Fruit fly (Drosophila melanogaster) whole organism, adult: ENCODE results near the gene Tap42.

Experiments used
- CG11617 ChIP-seq: fragments of 200-800 bp; sonication (Bioruptor generic); optimal IDR thresholded peaks from 2 replicates; lab custom pipeline; 2017; ENCODE audit warnings: mild to moderate bottlenecking, missing biosample characterization, missing genetic modification reagents, missing genetic modification characterization
- CG12768 ChIP-seq: fragments of 200-800 bp; sonication (Bioruptor generic); optimal IDR thresholded peaks from 2 replicates; lab custom pipeline; 2017; ENCODE audit warnings: missing biosample characterization, missing genetic modification characterization, mild to moderate bottlenecking, moderate library complexity, missing genetic modification reagents
- CG14711 ChIP-seq: fragments of 200-800 bp; sonication (Bioruptor generic); optimal IDR thresholded peaks from 2 replicates; lab custom pipeline; 2018; ENCODE audit warnings: missing biosample characterization, mild to moderate bottlenecking, missing genetic modification characterization, moderate library complexity
- CG1620 ChIP-seq: fragments of 200-800 bp; sonication (Bioruptor generic); optimal IDR thresholded peaks from 2 replicates; lab custom pipeline; 2016; ENCODE audit warnings: missing biosample characterization, missing genetic modification characterization
- CG33017 ChIP-seq: fragments of 200-800 bp; sonication (Bioruptor generic); optimal IDR thresholded peaks from 2 replicates; lab custom pipeline; 2018; ENCODE audit warnings: missing biosample characterization, mild to moderate bottlenecking, missing genetic modification characterization, moderate library complexity
- CG5204 ChIP-seq: fragments of 200-800 bp; sonication (Bioruptor generic); optimal IDR thresholded peaks from 2 replicates; lab custom pipeline; 2016; ENCODE audit warnings: missing biosample characterization, missing genetic modification characterization
- CG7045 ChIP-seq: fragments of 200-800 bp; sonication (Bioruptor generic); optimal IDR thresholded peaks from 2 replicates; lab custom pipeline; 2017; ENCODE audit warnings: missing biosample characterization, mild to moderate bottlenecking, missing genetic modification characterization
- CG7101 ChIP-seq: fragments of 200-800 bp; sonication (Bioruptor generic); optimal IDR thresholded peaks from 2 replicates; lab custom pipeline; 2018; ENCODE audit warnings: missing biosample characterization, mild to moderate bottlenecking, missing genetic modification characterization, moderate library complexity
- Clk ChIP-seq: fragments of 200-800 bp; sonication (Bioruptor generic); optimal IDR thresholded peaks from 2 replicates; lab custom pipeline; 2017; ENCODE audit warnings: missing biosample characterization, missing genetic modification characterization
- Crg-1 ChIP-seq: fragments of 200-800 bp; sonication (Bioruptor generic); optimal IDR thresholded peaks from 2 replicates; lab custom pipeline; 2016; ENCODE audit warnings: missing biosample characterization, missing genetic modification characterization
- Hr96 ChIP-seq: fragments of 200-800 bp; sonication (Bioruptor generic); optimal IDR thresholded peaks from 2 replicates; lab custom pipeline; 2016; ENCODE audit warnings: missing biosample characterization, missing genetic modification characterization
- Mnt ChIP-seq: fragments of 200-800 bp; sonication (Bioruptor generic); optimal IDR thresholded peaks from 2 replicates; lab custom pipeline; 2016; ENCODE audit warnings: missing biosample characterization, mild to moderate bottlenecking, missing genetic modification characterization
- bab1 ChIP-seq: fragments of 200-800 bp; sonication (Bioruptor generic); optimal IDR thresholded peaks from 3 replicates; lab custom pipeline; 2019; ENCODE audit warnings: missing biosample characterization, mild to moderate bottlenecking, missing genetic modification characterization, moderate library complexity
- cic ChIP-seq: fragments of 200-800 bp; sonication (Bioruptor generic); optimal IDR thresholded peaks from 2 replicates; lab custom pipeline; 2017; ENCODE audit warnings: missing biosample characterization, mild to moderate bottlenecking, missing genetic modification characterization, moderate library complexity
- cnc ChIP-seq, 2 experiments: fragments of >200 bp; optimal IDR thresholded peaks; 2 replicates each; lab custom pipeline; 2017
- kay ChIP-seq: fragments of 200-800 bp; sonication (Bioruptor generic); peaks from one replicate; lab custom pipeline; 2016; ENCODE audit warnings: missing biosample characterization, missing genetic modification characterization, borderline replicate concordance
- ovo ChIP-seq: fragments of 200-800 bp; sonication (Bioruptor generic); optimal IDR thresholded peaks from 2 replicates; lab custom pipeline; 2016; ENCODE audit warnings: missing biosample characterization, missing genetic modification characterization
- pad ChIP-seq: fragments of 200-800 bp; sonication (Bioruptor generic); optimal IDR thresholded peaks from 3 replicates; lab custom pipeline; 2017; ENCODE audit warnings: missing biosample characterization, missing genetic modification characterization, mild to moderate bottlenecking, moderate library complexity, missing genetic modification reagents
- tj ChIP-seq: fragments of 200-800 bp; sonication (Bioruptor generic); optimal IDR thresholded peaks from 3 replicates; lab custom pipeline; 2017; ENCODE audit warnings: missing biosample characterization, mild to moderate bottlenecking, missing genetic modification characterization, moderate library complexity
- toe ChIP-seq: fragments of 200-800 bp; sonication (Bioruptor generic); optimal IDR thresholded peaks from 2 replicates; lab custom pipeline; 2016; ENCODE audit warnings: missing biosample characterization, missing genetic modification characterization

Gene Tap42

DNA sequence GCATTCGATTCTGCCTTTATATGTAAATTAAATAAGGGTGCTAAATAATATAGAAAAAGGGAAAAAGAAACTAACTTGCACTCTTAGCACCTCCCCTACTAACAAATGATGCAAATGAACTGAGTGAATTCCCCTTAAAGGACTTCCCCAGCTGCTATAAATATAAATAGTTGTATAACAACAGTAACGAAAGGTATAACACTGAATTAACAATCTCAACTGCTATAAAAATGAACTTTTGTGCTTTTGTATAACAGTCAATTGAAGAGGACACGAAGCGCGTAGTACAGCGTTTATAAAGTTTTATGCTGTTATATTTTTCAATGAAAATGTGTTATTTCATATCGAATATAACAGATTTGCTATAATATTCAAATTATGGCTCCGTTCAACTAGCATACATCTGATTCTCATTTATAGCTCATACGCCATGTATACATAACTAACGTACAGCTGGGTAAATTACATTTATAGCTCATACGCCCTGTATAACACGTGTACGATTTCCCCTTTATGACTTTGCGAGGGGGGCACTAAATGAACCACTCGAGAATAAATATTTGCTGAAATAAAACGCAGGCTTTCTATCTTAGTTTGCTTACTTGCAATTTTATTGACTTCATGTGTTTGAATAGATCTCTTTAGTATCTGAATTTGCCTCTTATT, 18.0 kb upstream of the Tap42 start:
- TF ChIP-seq Crg-1 (no peak), Clk (GFP tag; lab: Kevin White, UChicago) (no peak), CG7101 (tag; lab: Kevin White, UChicago) (peak; percentile 15), CG1620 (GFP tag; lab: Kevin White, UChicago) (no peak), cic (GFP tag; lab: Kevin White, UChicago) (no peak), kay (GFP tag; lab: Kevin White, UChicago) (peak; percentile 38), ovo (GFP tag; lab: Kevin White, UChicago) (no peak), CG5204 (no peak), bab1 (GFP tag; lab: Kevin White, UChicago) (no peak), CG14711 (tag; lab: Kevin White, UChicago) (no peak), pad (peak; percentile 94), Hr96 (GFP tag; lab: Kevin White, UChicago) (no peak)

DNA sequence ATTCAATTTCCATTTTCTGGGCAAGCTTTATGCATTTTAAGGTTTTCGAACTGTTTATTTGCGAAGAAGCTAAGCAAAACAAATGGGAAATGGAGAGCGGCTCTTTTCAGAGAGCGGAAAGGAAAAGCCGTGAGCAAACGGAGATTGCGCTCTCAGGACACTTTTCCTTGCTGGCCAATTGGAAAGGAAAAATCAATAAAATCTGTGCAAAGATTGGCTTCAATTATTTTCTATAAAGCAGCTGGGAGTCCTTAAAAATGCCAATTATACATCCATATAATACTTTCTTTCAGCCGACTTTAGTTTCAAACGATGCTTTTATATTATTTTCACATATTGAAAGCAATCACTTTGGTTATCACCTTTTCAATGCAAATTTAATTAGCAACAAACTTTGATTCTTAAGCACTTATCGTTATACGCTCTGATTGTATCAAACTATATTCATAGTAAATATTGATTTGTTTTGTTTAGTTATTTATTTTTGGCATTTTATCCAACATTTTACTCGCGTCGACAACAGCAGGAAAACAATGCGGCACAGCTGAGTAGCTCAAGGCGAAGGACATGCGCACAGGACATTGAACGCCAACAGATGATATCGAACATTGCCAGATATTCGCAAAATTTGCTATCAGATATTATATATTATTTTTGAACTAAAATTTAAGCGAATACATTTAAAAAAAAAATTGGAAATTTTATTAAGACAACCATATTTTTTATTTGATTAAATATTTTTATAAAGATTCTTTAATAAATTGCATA, 12.7 kb upstream of the Tap42 start, which contains the start of gene CG9395:
CG9395 (minus strand) TSS at position 494 of the 768 bp plus-strand sequence.
- no peak for TF ChIP-seq CG33017 (tag; lab: Kevin White, UChicago)
- TF ChIP-seq kay (GFP tag; lab: Kevin White, UChicago), result no peak
- TF ChIP-seq Hr96 (GFP tag; lab: Kevin White, UChicago), result no peak
- TF ChIP-seq CG14711 (tag; lab: Kevin White, UChicago), result no peak
- no peak for TF ChIP-seq cnc (optimal IDR thresholded peaks at IDR 0.05; lab: Kevin White, UChicago)
- no peak for TF ChIP-seq cic (GFP tag; lab: Kevin White, UChicago)
- TF ChIP-seq CG7101 (tag; lab: Kevin White, UChicago), result no peak
- no peak for TF ChIP-seq ovo (GFP tag; lab: Kevin White, UChicago)
- no peak for TF ChIP-seq CG5204
- no peak for TF ChIP-seq CG1620 (GFP tag; lab: Kevin White, UChicago)
- no peak for TF ChIP-seq toe (GFP tag; lab: Kevin White, UChicago)
- no peak for TF ChIP-seq pad

DNA sequence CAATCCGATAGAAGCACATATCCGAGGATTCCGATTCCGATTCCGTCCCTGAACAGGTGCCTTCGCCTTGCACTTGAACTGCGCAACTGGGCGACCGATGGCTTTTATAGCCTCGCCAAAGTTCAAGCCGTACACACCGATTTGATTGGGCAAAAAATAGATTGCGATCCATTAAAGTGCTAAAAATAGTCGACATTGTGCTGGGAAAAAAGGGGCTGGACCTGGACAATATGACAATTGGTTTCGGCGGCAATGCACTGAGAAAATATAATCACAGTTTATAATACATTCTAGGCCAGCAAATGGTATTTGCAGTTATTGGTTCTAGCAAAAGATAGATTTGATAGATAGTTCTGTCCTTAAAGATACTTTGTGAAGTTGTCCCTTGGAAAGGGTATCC, 6.0 kb upstream of the Tap42 start, which contains the start of gene CG9377:
CG9377 (minus strand) TSS at position 101 of the 400 bp plus-strand sequence.
- TF ChIP-seq cic (GFP tag; lab: Kevin White, UChicago) (no peak), toe (GFP tag; lab: Kevin White, UChicago) (no peak), CG14711 (tag; lab: Kevin White, UChicago) (no peak), CG12768 (GFP tag; lab: Kevin White, UChicago) (no peak), pad (no peak), Clk (GFP tag; lab: Kevin White, UChicago) (no peak)

DNA sequence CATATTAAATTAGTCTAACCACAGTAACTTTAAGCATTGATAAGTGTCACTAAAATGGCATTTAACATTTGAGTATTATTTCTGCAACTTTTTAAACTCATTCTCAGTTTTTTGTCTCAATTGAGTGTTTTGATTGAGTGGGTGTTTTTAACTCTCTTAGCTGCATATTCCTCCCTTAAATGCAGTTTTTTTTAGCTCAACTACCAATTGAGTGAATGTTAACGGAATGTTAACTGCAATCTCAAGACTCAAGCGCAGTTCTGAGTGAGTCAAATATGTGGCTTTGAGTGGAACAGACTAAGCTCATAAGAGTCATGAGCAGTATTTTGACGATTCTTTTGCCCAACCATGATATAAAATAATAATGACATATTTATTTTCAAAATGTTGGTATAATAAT, 4.5 kb upstream of the Tap42 start:
- TF ChIP-seq cic (GFP tag; lab: Kevin White, UChicago) (no peak), kay (GFP tag; lab: Kevin White, UChicago) (peak; percentile 52), Clk (GFP tag; lab: Kevin White, UChicago) (no peak), pad (no peak)

DNA sequence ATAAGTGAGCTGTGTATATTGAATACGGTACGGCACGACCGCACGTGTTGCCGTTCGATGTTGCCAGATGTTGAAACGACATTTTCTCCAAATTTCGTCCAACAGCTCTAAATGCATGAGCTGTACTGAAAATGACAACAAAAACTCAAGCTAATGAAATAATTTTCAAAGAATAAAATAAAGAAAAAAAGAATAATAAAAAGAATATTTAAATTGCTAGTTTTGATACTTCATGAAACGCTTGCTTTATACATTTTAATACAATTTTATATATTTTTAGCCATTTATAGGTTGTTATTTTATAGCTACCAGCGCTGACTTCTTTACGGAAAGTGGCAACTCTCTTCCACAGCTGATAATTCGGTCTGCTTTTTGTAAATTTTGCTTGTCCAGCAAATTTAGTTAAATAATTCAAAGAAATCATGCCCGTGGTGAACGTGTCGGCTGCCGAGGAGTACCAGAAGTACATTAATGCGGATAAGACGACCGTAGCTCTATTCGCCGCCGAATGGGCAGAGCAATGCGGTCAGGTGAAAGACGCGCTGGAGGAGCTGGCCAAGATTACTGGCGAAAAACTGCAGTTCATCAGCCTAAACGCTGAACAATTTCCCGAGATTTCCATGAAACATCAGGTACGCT, 1.2 kb upstream of the Tap42 start, which contains the start of the genes Nnp-1 and Grx3:
Nnp-1 (minus strand) TSS at position 81 of the 639 bp plus-strand sequence.
Grx3 (plus strand) TSS at position 339 of the 639 bp plus-strand sequence.
- TF ChIP-seq CG12768 (GFP tag; lab: Kevin White, UChicago), result peak; percentile 48
- TF ChIP-seq CG7101 (tag; lab: Kevin White, UChicago), result peak; percentile 78
- TF ChIP-seq CG1620 (GFP tag; lab: Kevin White, UChicago), result peak; percentile 48
- peak; percentile 68 for TF ChIP-seq CG33017 (tag; lab: Kevin White, UChicago)
- peak; percentile 54 for TF ChIP-seq toe (GFP tag; lab: Kevin White, UChicago)
- TF ChIP-seq pad, result peak; percentile 54
- peak; percentile 40 for TF ChIP-seq Crg-1
- TF ChIP-seq CG14711 (tag; lab: Kevin White, UChicago), result peak; percentile 87
- peak; percentile 16 for TF ChIP-seq CG5204
- no peak for TF ChIP-seq kay (GFP tag; lab: Kevin White, UChicago)
- no peak for TF ChIP-seq cnc (optimal IDR thresholded peaks at IDR 0.05; lab: Kevin White, UChicago)
- TF ChIP-seq Mnt (GFP tag; lab: Kevin White, UChicago), result peak; percentile 98
- TF ChIP-seq cic (GFP tag; lab: Kevin White, UChicago), result peak; percentile 43
- TF ChIP-seq bab1 (GFP tag; lab: Kevin White, UChicago), result peak; percentile 80
- peak; percentile 68 for TF ChIP-seq CG11617 (GFP tag; lab: Kevin White, UChicago)
- TF ChIP-seq tj (GFP tag; lab: Kevin White, UChicago), result peak; percentile 98
- TF ChIP-seq CG7045 (GFP tag; lab: Kevin White, UChicago), result peak; percentile 72
- no peak for TF ChIP-seq Clk (GFP tag; lab: Kevin White, UChicago)
- peak; percentile 45 for TF ChIP-seq ovo (GFP tag; lab: Kevin White, UChicago)
- no peak for TF ChIP-seq Hr96 (GFP tag; lab: Kevin White, UChicago)
